Worm (Caenorhabditis elegans) whole organism, L3 larva: ENCODE measurements around the gene C32B5.18.
"Not testable (repeated sequence)": the region's sequence is repeated elsewhere in the genome, so short reads cannot be mapped to it uniquely, and the experiment has no call there.

Experiments
- R02D3.7 ChIP-seq: fragments of 150-350 bp; optimal IDR thresholded peaks from 2 replicates; lab custom pipeline; 2014; ENCODE audit warnings: missing biosample characterization, missing genetic modification characterization
- ceh-9 ChIP-seq: sonication (generic microtip); optimal IDR thresholded peaks from 2 replicates; lab custom pipeline; 2018; ENCODE audit warnings: missing biosample characterization, missing genetic modification characterization
- elt-2 ChIP-seq: sonication (generic microtip); optimal IDR thresholded peaks from 2 replicates; lab custom pipeline; 2016; ENCODE audit warnings: missing genetic modification reagents, mild to moderate bottlenecking, missing genetic modification characterization, missing compliant biosample characterization
- lin-15B ChIP-seq: fragments of 150-350 bp; optimal IDR thresholded peaks from 2 replicates; lab custom pipeline; 2014; ENCODE audit warnings: missing biosample characterization, missing genetic modification characterization
- nhr-25 ChIP-seq: sonication (generic microtip); optimal IDR thresholded peaks from 2 replicates; lab custom pipeline; 2017; ENCODE audit warnings: missing biosample characterization, missing genetic modification characterization
- skn-1 ChIP-seq: fragments of 150-350 bp; optimal IDR thresholded peaks from 2 replicates; lab custom pipeline; 2014; ENCODE audit warnings: missing biosample characterization, missing genetic modification characterization
- unc-39 ChIP-seq: sonication (generic microtip); optimal IDR thresholded peaks from 4 replicates; lab custom pipeline; 2017; ENCODE audit warnings: missing biosample characterization, missing genetic modification characterization
- unc-62 ChIP-seq: fragments of 150-350 bp; sonication (generic microtip); optimal IDR thresholded peaks from 4 replicates; lab custom pipeline; 2014; ENCODE audit warnings: missing biosample characterization, missing genetic modification reagents, missing genetic modification characterization
- zag-1 ChIP-seq: fragments of 150-350 bp; optimal IDR thresholded peaks from 2 replicates; lab custom pipeline; 2014; ENCODE audit warnings: missing biosample characterization, missing genetic modification characterization
- ztf-11 ChIP-seq: fragments of 150-350 bp; optimal IDR thresholded peaks from 2 replicates; lab custom pipeline; 2014; ENCODE audit warnings: missing biosample characterization, missing genetic modification characterization

DNA sequence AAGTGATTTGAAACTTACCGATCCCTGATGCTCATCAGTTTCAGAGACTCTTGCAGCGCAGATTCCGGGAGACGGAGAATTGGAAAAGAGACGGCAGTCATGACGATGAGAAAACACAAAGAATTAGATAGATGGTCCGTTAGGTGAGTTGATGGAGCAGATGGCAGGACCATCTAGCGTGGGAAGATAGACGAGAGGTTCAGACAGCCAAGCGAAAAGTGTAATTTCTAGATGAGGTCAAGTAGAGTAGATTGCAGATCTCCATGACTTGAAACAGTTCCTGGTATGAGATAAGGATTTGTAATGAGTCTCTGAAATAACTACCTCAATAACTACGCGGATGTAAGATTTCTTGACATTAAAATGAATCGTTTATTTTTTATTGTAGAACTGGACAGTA, 35.8 kb downstream of the C32B5.18 start, which contains the start of gene F45D11.11:
- not testable (repeated sequence) for TF ChIP-seq ceh-9 (tag; lab: Kevin White, UChicago); zag-1 (tag; lab: Kevin White, UChicago); R02D3.7 (tag; lab: Kevin White, UChicago); nhr-25 (tag; lab: Kevin White, UChicago); skn-1 (tag; lab: Kevin White, UChicago); unc-39 (tag; lab: Kevin White, UChicago); lin-15B; ztf-11; elt-2; unc-62
